Fruit fly (Drosophila melanogaster) whole organism, embryonic: ENCODE data around the gene CG34134.

Experiments
- Antp ChIP-seq: fragments of 200-800 bp; sonication (Bioruptor generic); optimal IDR thresholded peaks from 3 replicates; lab custom pipeline; 2016; ENCODE audit warnings: missing biosample characterization, missing genetic modification characterization
- Asciz ChIP-seq: fragments of 200-800 bp; sonication (Bioruptor generic); optimal IDR thresholded peaks from 2 replicates; lab custom pipeline; 2017; ENCODE audit warnings: missing biosample characterization, mild to moderate bottlenecking, missing genetic modification characterization, missing genetic modification reagents
- BtbVII ChIP-seq: fragments of 200-800 bp; sonication (Bioruptor generic); optimal IDR thresholded peaks from 3 replicates; lab custom pipeline; 2017; ENCODE audit warnings: missing biosample characterization, mild to moderate bottlenecking, missing genetic modification characterization
- Bteb2 ChIP-seq: fragments of 200-800 bp; sonication (Bioruptor generic); optimal IDR thresholded peaks from 2 replicates; lab custom pipeline; 2016; ENCODE audit warnings: missing biosample characterization, missing genetic modification characterization
- CG10431 ChIP-seq: fragments of 200-800 bp; sonication (Bioruptor generic); optimal IDR thresholded peaks from 3 replicates; lab custom pipeline; 2018; ENCODE audit warnings: missing biosample characterization, mild to moderate bottlenecking, missing genetic modification characterization
- CG11696 ChIP-seq: fragments of 200-800 bp; sonication (Bioruptor generic); IDR thresholded peaks from 2 replicates; pipeline ENCODE4 v1.3.6; 2022; ENCODE audit warnings: missing biosample characterization, missing genetic modification characterization
- CG15073 ChIP-seq: fragments of 200-800 bp; sonication (Bioruptor generic); optimal IDR thresholded peaks from 2 replicates; lab custom pipeline; 2016; ENCODE audit warnings: missing biosample characterization, missing genetic modification characterization
- CG15696 ChIP-seq: fragments of 200-800 bp; sonication (Bioruptor generic); optimal IDR thresholded peaks from 2 replicates; lab custom pipeline; 2019; ENCODE audit warnings: missing biosample characterization, mild to moderate bottlenecking, missing genetic modification characterization, moderate library complexity
- CG16815 ChIP-seq: fragments of 200-800 bp; sonication (Bioruptor generic); optimal IDR thresholded peaks from 3 replicates; lab custom pipeline; 2017; ENCODE audit warnings: missing biosample characterization, mild to moderate bottlenecking, missing genetic modification characterization
- CG2678 ChIP-seq: fragments of 200-800 bp; sonication (Bioruptor generic); optimal IDR thresholded peaks from 3 replicates; lab custom pipeline; 2019; ENCODE audit warnings: missing biosample characterization, mild to moderate bottlenecking, missing genetic modification characterization, moderate library complexity
- CG30403 ChIP-seq: fragments of 200-800 bp; sonication (Bioruptor generic); optimal IDR thresholded peaks from 3 replicates; lab custom pipeline; 2016; ENCODE audit warnings: missing biosample characterization, missing genetic modification characterization
- CG31388 ChIP-seq: fragments of 200-800 bp; sonication (Bioruptor generic); optimal IDR thresholded peaks from 2 replicates; lab custom pipeline; 2016; ENCODE audit warnings: missing biosample characterization, missing genetic modification characterization
- CG33213 ChIP-seq: fragments of 200-800 bp; sonication (Bioruptor generic); optimal IDR thresholded peaks from 3 replicates; lab custom pipeline; 2016; ENCODE audit warnings: missing biosample characterization, missing genetic modification characterization
- CG34224 ChIP-seq: fragments of 200-800 bp; sonication (Bioruptor generic); IDR thresholded peaks from 3 replicates; pipeline ENCODE4 v1.3.6; 2022; ENCODE audit warnings: missing biosample characterization, missing genetic modification characterization; ENCODE audit not compliant: partially characterized antibody
- CG3995 ChIP-seq: fragments of 200-800 bp; sonication (Bioruptor generic); optimal IDR thresholded peaks from 3 replicates; lab custom pipeline; 2016; ENCODE audit warnings: missing biosample characterization, missing genetic modification characterization
- CG4424 ChIP-seq: fragments of 200-800 bp; sonication (Bioruptor generic); optimal IDR thresholded peaks from 3 replicates; lab custom pipeline; 2016; ENCODE audit warnings: missing biosample characterization, missing genetic modification characterization
- CG4617 ChIP-seq: fragments of 200-800 bp; sonication (Bioruptor generic); optimal IDR thresholded peaks from 3 replicates; lab custom pipeline; 2016; ENCODE audit warnings: missing biosample characterization, missing genetic modification characterization, borderline replicate concordance
- CG8924 ChIP-seq: fragments of 200-800 bp; optimal IDR thresholded peaks from 3 replicates; lab custom pipeline; 2019; ENCODE audit warnings: missing biosample characterization, mild to moderate bottlenecking, missing genetic modification characterization, moderate library complexity
- CG8944 ChIP-seq: fragments of 200-800 bp; sonication (Bioruptor generic); optimal IDR thresholded peaks from 3 replicates; lab custom pipeline; 2016; ENCODE audit warnings: missing biosample characterization, missing genetic modification characterization
- CkIIα-i1 ChIP-seq: fragments of 200-800 bp; sonication (Bioruptor generic); IDR thresholded peaks from 2 replicates; pipeline ENCODE4 v1.3.6; 2022; ENCODE audit warnings: missing biosample characterization, missing genetic modification characterization
- Dfd ChIP-seq, 2 experiments: fragments of >200 bp; optimal IDR thresholded peaks; 2 replicates each; lab custom pipeline; 2017; ENCODE audit warnings: missing biosample characterization in 2 of 2, missing genetic modification characterization in 2 of 2
- E2f1 ChIP-seq: fragments of 200-800 bp; sonication (Bioruptor generic); IDR thresholded peaks from 2 replicates; pipeline ENCODE4 v1.3.6; 2022; ENCODE audit warnings: missing biosample characterization, missing genetic modification characterization
- HLH3B ChIP-seq: fragments of 200-800 bp; sonication (Bioruptor generic); IDR thresholded peaks from 2 replicates; pipeline ENCODE4 v1.3.6; 2022; ENCODE audit warnings: missing biosample characterization, missing genetic modification characterization
- Kr ChIP-seq: fragments of 200-800 bp; sonication (Bioruptor generic); optimal IDR thresholded peaks from 2 replicates; lab custom pipeline; 2017; ENCODE audit warnings: missing biosample characterization, mild to moderate bottlenecking, missing genetic modification characterization
- Ssrp ChIP-seq: fragments of 200-800 bp; sonication (Bioruptor generic); optimal IDR thresholded peaks from 2 replicates; lab custom pipeline; 2018; ENCODE audit warnings: missing biosample characterization, mild to moderate bottlenecking, missing genetic modification characterization, moderate library complexity
- Taf1 ChIP-seq: fragments of 200-800 bp; sonication (Bioruptor generic); IDR thresholded peaks from 2 replicates; pipeline ENCODE4 v1.3.6; 2022; ENCODE audit warnings: missing biosample characterization, missing genetic modification characterization
- amos ChIP-seq: fragments of 200-800 bp; sonication (Bioruptor generic); IDR thresholded peaks from 2 replicates; pipeline ENCODE4 v1.3.6; 2022; ENCODE audit warnings: missing biosample characterization, missing genetic modification characterization; ENCODE audit not compliant: partially characterized antibody
- aop ChIP-seq: fragments of 200-800 bp; sonication (Bioruptor generic); IDR thresholded peaks from 2 replicates; pipeline ENCODE4 v1.3.6; 2022; ENCODE audit warnings: missing biosample characterization, missing genetic modification characterization
- bowl ChIP-seq: fragments of 200-800 bp; sonication (Bioruptor generic); IDR thresholded peaks from 2 replicates; pipeline ENCODE4 v1.3.6; 2022; ENCODE audit warnings: missing biosample characterization, missing genetic modification characterization
- caup ChIP-seq: fragments of 200-800 bp; sonication (Bioruptor generic); optimal IDR thresholded peaks from 3 replicates; lab custom pipeline; 2017; ENCODE audit warnings: missing biosample characterization, mild to moderate bottlenecking, missing genetic modification characterization, moderate library complexity; ENCODE audit not compliant: severe bottlenecking
- ci ChIP-seq: fragments of 200-800 bp; sonication (Bioruptor generic); IDR thresholded peaks from 3 replicates; pipeline ENCODE4 v1.3.6; 2022; ENCODE audit warnings: missing biosample characterization, missing genetic modification characterization
- emc ChIP-seq: fragments of 200-800 bp; sonication (Bioruptor generic); optimal IDR thresholded peaks from 2 replicates; lab custom pipeline; 2016; ENCODE audit warnings: missing biosample characterization, missing genetic modification characterization
- fd64A ChIP-seq: fragments of 200-800 bp; sonication (Bioruptor generic); optimal IDR thresholded peaks from 3 replicates; lab custom pipeline; 2018; ENCODE audit warnings: missing biosample characterization, mild to moderate bottlenecking, missing genetic modification characterization
- gcm2 ChIP-seq: fragments of 200-800 bp; sonication (Bioruptor generic); optimal IDR thresholded peaks from 2 replicates; lab custom pipeline; 2016; ENCODE audit warnings: missing biosample characterization, missing genetic modification characterization
- grau ChIP-seq: fragments of 200-800 bp; optimal IDR thresholded peaks from 3 replicates; lab custom pipeline; 2019; ENCODE audit warnings: missing biosample characterization, mild to moderate bottlenecking, missing genetic modification characterization, moderate library complexity
- gro ChIP-seq: fragments of 200-800 bp; sonication (Bioruptor generic); optimal IDR thresholded peaks from 2 replicates; lab custom pipeline; 2016; ENCODE audit warnings: missing biosample characterization, missing genetic modification characterization
- gt ChIP-seq: fragments of 200-800 bp; sonication (Bioruptor generic); IDR thresholded peaks from 2 replicates; pipeline ENCODE4 v1.3.6; 2022; ENCODE audit warnings: missing biosample characterization, missing genetic modification characterization
- her ChIP-seq: fragments of 200-800 bp; sonication (Bioruptor generic); optimal IDR thresholded peaks from 2 replicates; lab custom pipeline; 2016; ENCODE audit warnings: missing biosample characterization, missing genetic modification characterization
- hkb ChIP-seq, 2 experiments: fragments of 200-800 bp in 1 of 2; fragments of >200 bp in 1 of 2; sonication (Bioruptor generic) in 1 of 2; IDR thresholded peaks in 1 of 2; optimal IDR thresholded peaks in 1 of 2; 2 replicates each; pipeline versions ENCODE4 v1.3.6 to Lab custom; 2017 to 2022; ENCODE audit warnings: missing biosample characterization in 1 of 2, missing genetic modification characterization in 1 of 2
- kah ChIP-seq: fragments of 200-800 bp; sonication (Bioruptor generic); optimal IDR thresholded peaks from 2 replicates; lab custom pipeline; 2018; ENCODE audit warnings: missing biosample characterization, mild to moderate bottlenecking, missing genetic modification characterization
- maf-S ChIP-seq: fragments of 200-800 bp; sonication (Bioruptor generic); optimal IDR thresholded peaks from 2 replicates; lab custom pipeline; 2016; ENCODE audit warnings: missing biosample characterization, missing genetic modification characterization
- nom ChIP-seq: fragments of 200-800 bp; sonication (Bioruptor generic); optimal IDR thresholded peaks from 2 replicates; lab custom pipeline; 2017; ENCODE audit warnings: missing biosample characterization, missing genetic modification characterization, mild to moderate bottlenecking, moderate library complexity, missing genetic modification reagents
- pfk ChIP-seq: fragments of 200-800 bp; sonication (Bioruptor generic); optimal IDR thresholded peaks from 2 replicates; lab custom pipeline; 2018; ENCODE audit warnings: missing biosample characterization, mild to moderate bottlenecking, missing genetic modification characterization, moderate library complexity
- slbo ChIP-seq: fragments of 200-800 bp; sonication (Bioruptor generic); IDR thresholded peaks from 2 replicates; pipeline ENCODE4 v1.3.6; 2022; ENCODE audit warnings: missing biosample characterization, missing genetic modification characterization
- sob ChIP-seq: fragments of 200-800 bp; sonication (Bioruptor generic); IDR thresholded peaks from 2 replicates; pipeline ENCODE4 v1.3.6; 2022; ENCODE audit warnings: missing biosample characterization, missing genetic modification characterization
- ssp ChIP-seq: fragments of 200-800 bp; sonication (Bioruptor generic); IDR thresholded peaks from 2 replicates; pipeline ENCODE4 v1.3.6; 2022; ENCODE audit warnings: missing biosample characterization, missing genetic modification characterization
- stc ChIP-seq: fragments of 200-800 bp; sonication (Bioruptor generic); IDR thresholded peaks from 2 replicates; pipeline ENCODE4 v1.3.6; 2022; ENCODE audit warnings: missing biosample characterization, missing genetic modification characterization
- usp ChIP-seq: fragments of >200 bp; optimal IDR thresholded peaks from 2 replicates; lab custom pipeline; 2017; ENCODE audit warnings: missing biosample characterization, missing genetic modification characterization
- vvl ChIP-seq: fragments of 200-800 bp; sonication (Bioruptor generic); IDR thresholded peaks from 2 replicates; pipeline ENCODE4 v1.3.6; 2022; ENCODE audit warnings: missing biosample characterization, missing genetic modification characterization
- wor ChIP-seq: fragments of 200-800 bp; sonication (Bioruptor generic); IDR thresholded peaks from 2 replicates; pipeline ENCODE4 v1.3.6; 2022; ENCODE audit warnings: missing biosample characterization, missing genetic modification characterization

The CG34134 gene

dm6 chr2L:8162307-8163024 is 28.1 kb downstream of the CG34134 start, which contains the start of gene Acbp1 (continued):
- no peak for TF ChIP-seq CkIIα-i1 (GFP tag; lab: Robert Waterston, UW)
- TF ChIP-seq vvl (GFP tag; lab: Robert Waterston, UW) = peak; percentile 95
- TF ChIP-seq CG2678 (tag; lab: Kevin White, UChicago) = peak; percentile 99
- peak; percentile 95 for TF ChIP-seq fd64A (GFP tag; lab: Kevin White, UChicago)
- TF ChIP-seq CG11696 (GFP tag; lab: Robert Waterston, UW) = peak; percentile 77
- TF ChIP-seq emc (GFP tag; lab: Kevin White, UChicago) = peak; percentile 75
- peak; percentile 97 for TF ChIP-seq nom (GFP tag; lab: Kevin White, UChicago)
- peak; percentile 95 for TF ChIP-seq her (GFP tag; lab: Kevin White, UChicago)
- TF ChIP-seq wor = peak; percentile 68
- peak; percentile 96 for TF ChIP-seq CG15696 (tag; lab: Kevin White, UChicago)
- TF ChIP-seq CG34224 = peak; percentile 83; the same call in 2 of the 3 replicates
- peak; percentile 94 for TF ChIP-seq sob (GFP tag; lab: Robert Waterston, UW)
- TF ChIP-seq Taf1 (GFP tag; lab: Robert Waterston, UW) = peak; percentile 75
- TF ChIP-seq ci = peak; percentile 95
- TF ChIP-seq E2f1 (GFP tag; lab: Robert Waterston, UW) = peak; percentile 83
- peak; percentile 61 for TF ChIP-seq CG3995 (GFP tag; lab: Kevin White, UChicago)
- peak; percentile 95 for TF ChIP-seq CG4424
- TF ChIP-seq aop (GFP tag; lab: Robert Waterston, UW) = peak; percentile 75
- peak; percentile 92 for TF ChIP-seq Bteb2 (GFP tag; lab: Kevin White, UChicago)
- peak; percentile 94 for TF ChIP-seq CG10431 (GFP tag; lab: Kevin White, UChicago)
- peak; percentile 68 for TF ChIP-seq gt (GFP tag; lab: Robert Waterston, UW)
- peak; percentile 94 for TF ChIP-seq gro (GFP tag; lab: Kevin White, UChicago)
- no peak for TF ChIP-seq usp (GFP tag; lab: Kevin White, UChicago)
- TF ChIP-seq pfk (GFP tag; lab: Kevin White, UChicago) = peak; percentile 71
- TF ChIP-seq ssp (GFP tag; lab: Robert Waterston, UW) = peak; percentile 87
- peak; percentile 93 for TF ChIP-seq kah (GFP tag; lab: Kevin White, UChicago)
- peak; percentile 95 for TF ChIP-seq caup
- TF ChIP-seq Ssrp (tag; lab: Kevin White, UChicago) = peak; percentile 93
- no peak for TF ChIP-seq Dfd (GFP tag; optimal IDR thresholded peaks at IDR 0.05; lab: Kevin White, UChicago)
- TF ChIP-seq amos = peak; percentile 81
- TF ChIP-seq maf-S (GFP tag; lab: Kevin White, UChicago) = peak; percentile 95
- peak; percentile 71 for TF ChIP-seq CG15073 (GFP tag; lab: Kevin White, UChicago)
- TF ChIP-seq HLH3B (GFP tag; lab: Robert Waterston, UW) = peak; percentile 90
- TF ChIP-seq CG4617 = peak; percentile 82
- peak; percentile 98 for TF ChIP-seq grau (tag; lab: Kevin White, UChicago)
- peak; percentile 92 for TF ChIP-seq Kr (GFP tag; lab: Kevin White, UChicago)
- TF ChIP-seq BtbVII (GFP tag; lab: Kevin White, UChicago) = peak; percentile 99
- TF ChIP-seq CG31388 = peak; percentile 73
- peak; percentile 94 for TF ChIP-seq slbo (GFP tag; lab: Robert Waterston, UW)
- peak; percentile 70 for TF ChIP-seq bowl
- TF ChIP-seq CG8924 (tag; lab: Kevin White, UChicago) = peak; percentile 99
- peak; percentile 95 for TF ChIP-seq CG8944
- peak; percentile 86 for TF ChIP-seq CG16815
- peak; percentile 97 for TF ChIP-seq Antp (GFP tag; lab: Kevin White, UChicago)
- TF ChIP-seq CG33213 (GFP tag; lab: Kevin White, UChicago) = peak; percentile 95
- TF ChIP-seq hkb (optimal IDR thresholded peaks at IDR 0.05; lab: Kevin White, UChicago) = no peak
- TF ChIP-seq hkb (GFP tag; IDR thresholded peaks at IDR 0.05; lab: Robert Waterston, UW) = peak; percentile 96
- TF ChIP-seq stc (GFP tag; lab: Robert Waterston, UW) = peak; percentile 81
- peak; percentile 82 for TF ChIP-seq gcm2
- TF ChIP-seq Asciz (GFP tag; lab: Kevin White, UChicago) = peak; percentile 97
- peak; percentile 97 for TF ChIP-seq CG30403 (GFP tag; lab: Kevin White, UChicago)
